Worm (Caenorhabditis elegans): ENCODE measurements around the gene F09E5.7.

DNA sequence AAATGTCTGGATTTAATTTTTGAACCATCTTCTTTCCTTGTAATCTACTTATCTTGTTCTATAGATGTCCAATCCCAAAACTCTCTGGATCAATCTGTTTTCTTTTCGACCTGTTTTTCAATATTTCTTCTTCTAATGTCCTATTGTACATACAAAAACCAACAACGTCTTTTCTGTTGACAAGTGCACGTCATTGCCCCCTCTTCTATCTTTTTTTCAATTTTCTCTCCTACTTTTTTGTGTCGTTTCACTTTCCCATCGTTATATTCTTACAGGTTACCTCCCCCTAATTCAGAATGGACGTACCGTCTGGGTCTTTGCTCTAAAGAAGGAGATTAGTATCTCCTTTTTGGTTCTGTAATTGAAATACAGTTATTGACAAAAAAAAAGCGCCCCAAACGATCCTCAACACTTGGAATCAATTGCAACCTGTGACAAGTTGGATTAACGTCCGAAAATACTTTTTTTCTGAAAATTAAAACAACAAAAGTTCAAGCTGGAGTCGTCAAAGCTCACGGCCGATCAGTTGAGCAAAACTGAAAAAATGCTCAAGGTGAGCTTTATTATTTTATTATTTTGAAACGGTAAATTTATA, 29.1 kb upstream of the F09E5.7 start, which contains the start of gene vhp-1:
- TF ChIP-seq nhr-237 (tag; optimal IDR thresholded peaks at IDR 0.05) = no peak
- no peak for TF ChIP-seq snpc-4 (tag; optimal IDR thresholded peaks at IDR 0.05)
- TF ChIP-seq gmeb-1 (tag; optimal IDR thresholded peaks at IDR 0.05) = no peak
- TF ChIP-seq ceh-82 (tag; optimal IDR thresholded peaks at IDR 0.05) = no peak
